Fruit fly (Drosophila melanogaster): Measurements from ENCODE around the gene CG32984.

DNA sequence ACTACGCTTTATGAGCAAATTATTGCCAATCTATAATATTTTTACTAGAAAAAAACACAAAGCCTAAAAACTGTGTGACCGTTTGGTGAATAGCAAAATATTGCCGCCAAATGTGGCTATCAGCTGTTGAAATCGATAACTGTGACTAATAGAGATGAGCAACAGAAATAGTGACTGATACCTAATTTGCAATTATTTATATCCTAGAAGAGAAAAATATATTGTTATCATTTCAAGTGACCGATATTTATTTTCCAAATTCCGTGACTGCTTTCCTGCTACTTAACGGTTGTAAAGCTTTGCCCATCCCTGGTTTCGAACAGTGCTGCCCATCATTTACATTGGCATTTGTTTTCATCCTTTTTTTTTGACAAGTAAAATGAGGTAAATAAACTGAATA, 32.5 kb downstream of the CG32984 start, which contains the start of the genes alien and CG18661:
- peak; percentile 52 for TF ChIP-seq CG4318 (GFP tag; optimal IDR thresholded peaks at IDR 0.05)
- TF ChIP-seq lz (GFP tag; optimal IDR thresholded peaks at IDR 0.05), result peak; percentile 93
- peak; percentile 31 for TF ChIP-seq fd59A (GFP tag; optimal IDR thresholded peaks at IDR 0.05)
- TF ChIP-seq OdsH (GFP tag; optimal IDR thresholded peaks at IDR 0.05), result peak; percentile 78
- TF ChIP-seq Ets21C (GFP tag; optimal IDR thresholded peaks at IDR 0.05), result peak; percentile 71
- TF ChIP-seq Lpt (GFP tag; optimal IDR thresholded peaks at IDR 0.05), result peak; percentile 50
- TF ChIP-seq Hr38 (GFP tag; optimal IDR thresholded peaks at IDR 0.05), result peak; percentile 5
- no peak for TF ChIP-seq CG3919 (GFP tag; optimal IDR thresholded peaks at IDR 0.05)
- TF ChIP-seq dsx (GFP tag; optimal IDR thresholded peaks at IDR 0.05; ENCODE audit: poor library complexity, severe bottlenecking), result no peak
- peak; percentile 62 for TF ChIP-seq topi (GFP tag; optimal IDR thresholded peaks at IDR 0.05)
